Worm (Caenorhabditis elegans): Measurements from ENCODE around the gene srh-281.

DNA sequence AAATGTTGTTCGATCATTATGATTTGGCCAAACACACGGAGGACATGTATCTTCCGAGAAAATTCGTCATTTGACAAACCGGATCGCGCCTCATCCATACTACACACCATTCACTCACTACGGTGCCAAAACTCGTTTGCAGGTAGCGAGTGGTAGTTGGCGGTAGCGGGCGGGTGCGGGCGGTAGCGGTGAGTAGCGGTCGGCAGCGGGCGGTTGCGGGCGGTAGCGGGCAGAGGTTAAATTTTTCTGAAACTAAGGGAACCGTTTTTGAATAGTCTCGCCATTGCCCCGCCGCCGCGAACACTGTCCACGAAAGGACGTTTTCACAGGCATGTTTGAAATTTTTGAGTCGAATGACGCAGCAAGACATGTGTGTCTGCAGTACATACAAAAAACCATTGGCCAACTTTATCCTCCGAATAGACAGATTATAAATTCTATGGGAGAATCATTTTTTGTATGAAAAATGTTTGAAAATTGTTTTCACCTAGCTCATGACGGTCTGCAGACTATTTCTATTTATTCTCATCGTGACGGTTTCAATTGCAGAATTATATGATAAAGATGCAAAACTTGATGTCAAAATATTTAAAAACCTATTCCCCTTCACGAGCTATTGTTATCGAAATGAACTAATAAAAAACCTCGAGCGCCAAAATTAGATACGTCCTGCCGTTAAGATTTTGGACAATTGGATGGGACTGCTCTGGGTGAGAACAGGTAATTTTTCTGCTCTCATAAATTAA lies 19.8 kb downstream of the srh-281 start, which contains the start of gene F11A5.16:
- TF ChIP-seq ceh-36 (tag; optimal IDR thresholded peaks at IDR 0.05) (no peak), ama-1 (optimal IDR thresholded peaks at IDR 0.05) (no peak), tra-4 (tag; optimal IDR thresholded peaks at IDR 0.05) (no peak), ceh-13 (GFP tag; optimal IDR thresholded peaks at IDR 0.05) (no peak), B0310.2 (tag; optimal IDR thresholded peaks at IDR 0.05) (no peak), aly-1 (tag; optimal IDR thresholded peaks at IDR 0.05) (no peak), hmg-4 (GFP tag; optimal IDR thresholded peaks at IDR 0.05) (no peak), hnd-1 (tag; optimal IDR thresholded peaks at IDR 0.05) (no peak), sea-1 (GFP tag; conservative IDR thresholded peaks at IDR 0.05) (no peak), flt-1 (GFP tag; IDR thresholded peaks at IDR 0.05) (no peak), scrt-1 (GFP tag; IDR thresholded peaks at IDR 0.05) (no peak)

Measured in whole organism, early embryonic.